Fruit fly (Drosophila melanogaster): Measurements from ENCODE around the gene Nrd1.

- TF ChIP-seq ttk (optimal IDR thresholded peaks at IDR 0.05) (no peak), h (optimal IDR thresholded peaks at IDR 0.05) (no peak), insv (optimal IDR thresholded peaks at IDR 0.05) (no peak), psq (optimal IDR thresholded peaks at IDR 0.05) (no peak), Sin3A (optimal IDR thresholded peaks at IDR 0.05) (no peak), Myc (optimal IDR thresholded peaks at IDR 0.05) (no peak)
These were observed 25.5 kb upstream of the Nrd1 start for dm6 chrX:11894198-11894597.
